Worm (Caenorhabditis elegans) whole organism, early embryonic: ENCODE data around the gene unc-17.

Source experiments
- B0310.2 ChIP-seq: sonication (generic microtip); optimal IDR thresholded peaks from 2 replicates; lab custom pipeline; 2016; ENCODE audit warnings: mild to moderate bottlenecking, missing genetic modification characterization, missing compliant biosample characterization
- ama-1 ChIP-seq: fragments of 150-350 bp; optimal IDR thresholded peaks from 2 replicates; lab custom pipeline; 2014
- ceh-13 ChIP-seq: fragments of 200-800 bp; sonication (Bioruptor generic); optimal IDR thresholded peaks from 2 replicates; lab custom pipeline; 2018; ENCODE audit warnings: mild to moderate bottlenecking, missing genetic modification characterization, missing compliant biosample characterization
- ceh-36 ChIP-seq: sonication (generic microtip); optimal IDR thresholded peaks from 2 replicates; lab custom pipeline; 2016; ENCODE audit warnings: missing genetic modification characterization, inconsistent platforms, missing compliant biosample characterization
- hmg-4 ChIP-seq: fragments of 200-800 bp; sonication (Bioruptor generic); optimal IDR thresholded peaks from 2 replicates; lab custom pipeline; 2018; ENCODE audit warnings: mild to moderate bottlenecking, missing genetic modification characterization, missing compliant biosample characterization
- scrt-1 ChIP-seq: fragments of 200-800 bp; sonication (Bioruptor generic); IDR thresholded peaks from 2 replicates; pipeline ENCODE4 v1.3.6; 2022; ENCODE audit warnings: missing genetic modification characterization, missing compliant biosample characterization
- sea-1 ChIP-seq: fragments of 200-800 bp; sonication (Bioruptor generic); conservative IDR thresholded peaks from 2 replicates; pipeline ENCODE4 v1.3.6; 2022; ENCODE audit warnings: missing genetic modification characterization, missing compliant biosample characterization

DNA sequence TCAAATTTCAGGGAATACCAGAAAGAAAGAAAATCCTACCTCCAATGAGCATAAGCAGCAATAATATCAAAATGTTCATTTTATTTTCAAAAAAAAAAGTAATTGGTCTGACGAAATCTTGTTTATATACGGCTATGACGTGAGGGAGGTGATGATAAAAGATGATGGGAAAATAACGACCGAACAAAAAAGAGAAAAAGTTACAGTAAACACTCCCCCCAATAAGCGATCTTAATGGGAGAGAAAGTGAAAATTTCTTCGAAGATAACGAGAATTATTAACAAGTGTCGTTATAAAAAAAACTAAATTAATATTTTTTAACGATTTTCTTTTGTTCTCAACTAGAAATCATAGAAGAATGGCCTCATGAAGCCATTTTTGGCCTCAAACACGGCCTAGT is 24.5 kb downstream of the unc-17 start, which contains the start of gene Y37E11B.7:
- no peak for TF ChIP-seq ceh-36
- TF ChIP-seq ama-1, result no peak
- no peak for TF ChIP-seq sea-1 (GFP tag; lab: Robert Waterston, UW)
- TF ChIP-seq scrt-1 (GFP tag; lab: Robert Waterston, UW), result no peak
- TF ChIP-seq hmg-4 (GFP tag; lab: Kevin White, UChicago), result no peak
- TF ChIP-seq B0310.2 (tag; lab: Kevin White, UChicago), result no peak
- TF ChIP-seq ceh-13, result no peak
